Worm (Caenorhabditis elegans) whole organism, L4 larva: Measurements from ENCODE around the gene arrd-24.

Source experiments
- F26F4.8 ChIP-seq: fragments of 200-800 bp; sonication (Bioruptor generic); conservative IDR thresholded peaks from 2 replicates; pipeline ENCODE4 v1.3.6; 2022; ENCODE audit warnings: missing genetic modification characterization, missing compliant biosample characterization
- F37D6.2 ChIP-seq: sonication (generic microtip); optimal IDR thresholded peaks from 2 replicates; lab custom pipeline; 2016; ENCODE audit warnings: mild to moderate bottlenecking, missing genetic modification characterization, missing compliant biosample characterization
- F49E8.2 ChIP-seq: sonication (generic microtip); optimal IDR thresholded peaks from 2 replicates; lab custom pipeline; 2016; ENCODE audit warnings: missing compliant biosample characterization, mild to moderate bottlenecking, missing genetic modification characterization, borderline replicate concordance
- T26A8.4 ChIP-seq: fragments of 200-800 bp; sonication (Bioruptor generic); IDR thresholded peaks from 2 replicates; pipeline ENCODE4 v1.3.6; 2022; ENCODE audit warnings: missing genetic modification characterization, missing compliant biosample characterization
- aha-1 ChIP-seq: fragments of 150-350 bp; peaks from one replicate; lab custom pipeline; 2014; ENCODE audit warnings: missing biosample characterization, missing genetic modification characterization
- ama-1 ChIP-seq: fragments of 150-350 bp; optimal IDR thresholded peaks from 2 replicates; lab custom pipeline; 2014; ENCODE audit warnings: inconsistent platforms, mixed read lengths
- attf-4 ChIP-seq: sonication (generic microtip); optimal IDR thresholded peaks from 3 replicates; lab custom pipeline; 2017; ENCODE audit warnings: missing biosample characterization, missing genetic modification characterization
- ceh-20 ChIP-seq: fragments of 200-800 bp; sonication (Bioruptor generic); IDR thresholded peaks from 2 replicates; pipeline ENCODE4 v1.3.6; 2022; ENCODE audit warnings: missing genetic modification reagents, missing genetic modification characterization, missing compliant biosample characterization
- ceh-32 ChIP-seq: sonication (generic microtip); optimal IDR thresholded peaks from 2 replicates; lab custom pipeline; 2016; ENCODE audit warnings: mild to moderate bottlenecking, missing genetic modification characterization, missing compliant biosample characterization; ENCODE audit not compliant: poor library complexity
- daf-16 ChIP-seq, 3 experiments: sonication (generic microtip); optimal IDR thresholded peaks; 2 replicates each; lab custom pipeline; 2016 to 2017; ENCODE audit warnings: missing genetic modification characterization in 3 of 3, missing genetic modification reagents in 3 of 3, mild to moderate bottlenecking in 2 of 3, missing compliant biosample characterization in 2 of 3, missing biosample characterization in 1 of 3, moderate library complexity in 1 of 3
- daf-8 ChIP-seq: fragments of 200-800 bp; sonication (Bioruptor generic); IDR thresholded peaks from 2 replicates; pipeline ENCODE4 v1.3.6; 2022; ENCODE audit warnings: missing genetic modification characterization, missing compliant biosample characterization
- dmd-6 ChIP-seq: fragments of 200-800 bp; sonication (Bioruptor generic); IDR thresholded peaks from 2 replicates; pipeline ENCODE4 v1.3.6; 2022; ENCODE audit warnings: missing genetic modification reagents, missing genetic modification characterization, missing compliant biosample characterization
- dve-1 ChIP-seq: sonication (generic microtip); optimal IDR thresholded peaks from 2 replicates; lab custom pipeline; 2017; ENCODE audit warnings: antibody characterized with exemption, mild to moderate bottlenecking, missing genetic modification characterization, missing compliant biosample characterization; ENCODE audit not compliant: insufficient read depth
- fos-1 ChIP-seq: fragments of 150-350 bp; optimal IDR thresholded peaks from 2 replicates; lab custom pipeline; 2014; ENCODE audit warnings: missing biosample characterization, missing genetic modification characterization
- hlh-11 ChIP-seq: fragments of 200-800 bp; sonication (Bioruptor generic); optimal IDR thresholded peaks from 2 replicates; lab custom pipeline; 2018; ENCODE audit warnings: mild to moderate bottlenecking, missing genetic modification characterization, missing compliant biosample characterization
- hlh-30 ChIP-seq: sonication (generic microtip); optimal IDR thresholded peaks from 2 replicates; lab custom pipeline; 2017; ENCODE audit warnings: antibody characterized with exemption, mild to moderate bottlenecking, missing genetic modification characterization, missing compliant biosample characterization; ENCODE audit not compliant: insufficient read depth
- lin-1 ChIP-seq: fragments of 200-800 bp; sonication (Bioruptor generic); IDR thresholded peaks from 2 replicates; pipeline ENCODE4 v1.3.6; 2022; ENCODE audit warnings: missing genetic modification reagents, missing genetic modification characterization, missing compliant biosample characterization
- lin-39 ChIP-seq: fragments of 150-350 bp; optimal IDR thresholded peaks from 2 replicates; lab custom pipeline; 2014; ENCODE audit warnings: missing biosample characterization, missing genetic modification reagents, missing genetic modification characterization
- madf-5 ChIP-seq, 2 experiments: fragments of 200-800 bp; sonication (Bioruptor generic); IDR thresholded peaks; 2 replicates each; pipeline ENCODE4 v1.3.6; 2022; ENCODE audit warnings: missing compliant biosample characterization in 2 of 2, missing genetic modification characterization in 2 of 2
- madf-9 ChIP-seq: fragments of 200-800 bp; sonication (Bioruptor generic); conservative IDR thresholded peaks from 2 replicates; pipeline ENCODE4 v1.3.6; 2022; ENCODE audit warnings: missing genetic modification reagents, missing genetic modification characterization, missing compliant biosample characterization
- mep-1 ChIP-seq: fragments of 150-350 bp; sonication (generic microtip); optimal IDR thresholded peaks from 3 replicates; lab custom pipeline; 2014; ENCODE audit warnings: missing biosample characterization, missing genetic modification characterization
- mes-2 ChIP-seq: sonication (generic microtip); optimal IDR thresholded peaks from 2 replicates; lab custom pipeline; 2016; ENCODE audit warnings: missing genotype, mild to moderate bottlenecking, missing genetic modification characterization, missing compliant biosample characterization; ENCODE audit not compliant: poor library complexity, severe bottlenecking
- mxl-2 ChIP-seq: fragments of 200-800 bp; sonication (Bioruptor generic); conservative IDR thresholded peaks from 2 replicates; pipeline ENCODE4 v1.3.6; 2022; ENCODE audit warnings: missing genetic modification reagents, missing genetic modification characterization, missing compliant biosample characterization
- mxl-3 ChIP-seq: fragments of 200-800 bp; sonication (Bioruptor generic); optimal IDR thresholded peaks from 2 replicates; lab custom pipeline; 2018; ENCODE audit warnings: mild to moderate bottlenecking, missing genetic modification characterization, missing compliant biosample characterization
- nhr-11 ChIP-seq: fragments of 150-350 bp; optimal IDR thresholded peaks from 2 replicates; lab custom pipeline; 2014; ENCODE audit warnings: missing biosample characterization, missing genetic modification characterization
- nhr-25 ChIP-seq: sonication (generic microtip); optimal IDR thresholded peaks from 2 replicates; lab custom pipeline; 2017; ENCODE audit warnings: missing genetic modification characterization, mild to moderate bottlenecking, missing compliant biosample characterization, antibody characterized with exemption, moderate library complexity, borderline replicate concordance; ENCODE audit not compliant: insufficient read depth
- nhr-28 ChIP-seq: fragments of 150-350 bp; optimal IDR thresholded peaks from 2 replicates; lab custom pipeline; 2014; ENCODE audit warnings: missing biosample characterization, missing genetic modification characterization
- nhr-41 ChIP-seq: fragments of 200-800 bp; sonication (Bioruptor generic); IDR thresholded peaks from 2 replicates; pipeline ENCODE4 v1.3.6; 2022; ENCODE audit warnings: missing genetic modification reagents, missing genetic modification characterization, missing compliant biosample characterization
- pqm-1 ChIP-seq: sonication (generic microtip); optimal IDR thresholded peaks from 2 replicates; lab custom pipeline; 2017; ENCODE audit warnings: missing biosample characterization, missing genetic modification characterization
- snpc-4 ChIP-seq: fragments of 150-350 bp; optimal IDR thresholded peaks from 2 replicates; lab custom pipeline; 2014; ENCODE audit warnings: missing biosample characterization, missing genetic modification characterization
- tra-1 ChIP-seq: fragments of 200-800 bp; sonication (Bioruptor generic); IDR thresholded peaks from 2 replicates; pipeline ENCODE4 v1.3.6; 2022; ENCODE audit warnings: missing genetic modification reagents, missing genetic modification characterization, missing compliant biosample characterization
- unc-130 ChIP-seq: sonication (generic microtip); optimal IDR thresholded peaks from 2 replicates; lab custom pipeline; 2016; ENCODE audit warnings: missing genetic modification reagents, missing genetic modification characterization, missing compliant biosample characterization
- unc-62 ChIP-seq, 3 experiments: fragments of 150-350 bp in 1 of 3; sonication (generic microtip); optimal IDR thresholded peaks in 2 of 3; peaks in 1 of 3; 1 replicate in 1 of 3; 2 replicates in 2 of 3; lab custom pipeline; 2014 to 2017; ENCODE audit warnings: missing biosample characterization in 3 of 3, missing genetic modification characterization in 3 of 3, missing genetic modification reagents in 3 of 3, missing genotype in 1 of 3
- zip-11 ChIP-seq: fragments of 200-800 bp; sonication (Bioruptor generic); IDR thresholded peaks from 2 replicates; pipeline ENCODE4 v1.3.6; 2022; ENCODE audit warnings: missing genetic modification characterization, missing compliant biosample characterization

Gene arrd-24

DNA sequence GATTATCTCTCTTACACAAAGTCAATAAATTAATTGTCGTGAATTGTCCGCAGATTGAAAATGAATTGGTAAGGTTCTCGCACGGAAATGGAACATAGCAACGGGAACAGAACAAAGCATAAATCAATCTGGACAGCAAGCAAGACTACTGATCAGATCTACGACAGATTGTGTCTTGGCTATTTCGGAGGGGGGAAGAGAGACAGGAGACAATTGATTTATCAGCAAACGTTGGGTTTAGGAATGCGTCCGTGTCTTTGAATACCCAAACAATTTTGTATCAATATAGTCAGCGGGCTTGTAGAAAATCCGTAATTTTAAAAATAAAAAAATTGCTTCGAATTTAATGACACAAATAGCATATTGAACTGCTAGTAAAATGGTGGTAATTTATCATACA, 39.0 kb downstream of the arrd-24 start:
- TF ChIP-seq nhr-11 (tag; lab: Kevin White, UChicago) (no peak), nhr-28 (tag; lab: Kevin White, UChicago) (peak; percentile 43), hlh-11 (tag; lab: Kevin White, UChicago) (peak; percentile 17), ceh-20 (GFP tag; lab: Robert Waterston, UW) (0 out of 2 replicates have a peak, but pooled peaks have one; percentile 34), mep-1 (tag; lab: Kevin White, UChicago) (peak; percentile 16), daf-8 (GFP tag; lab: Robert Waterston, UW) (no peak), pqm-1 (no peak), tra-1 (0 out of 2 replicates have a peak, but pooled peaks have one; percentile 4), snpc-4 (no peak), T26A8.4 (0 out of 2 replicates have a peak, but pooled peaks have one; percentile 19), mes-2 (tag; lab: Kevin White, UChicago) (peak; percentile 24), madf-5 (GFP tag; IDR thresholded peaks at IDR 0.05; lab: Robert Waterston, UW) (0 out of 4 replicates have a peak, but pooled peaks of 1 of the 2 experiments have one; percentile 33), unc-62 (GFP tag; optimal IDR thresholded peaks at IDR 0.05 in 1 of 2; lab: Kevin White, UChicago) (peak in 1 of 2 experiments; percentile 95), unc-62 (tag; optimal IDR thresholded peaks at IDR 0.05; lab: Kevin White, UChicago) (no peak), ama-1 (lab: Kevin White, UChicago) (peak; percentile 34)

DNA sequence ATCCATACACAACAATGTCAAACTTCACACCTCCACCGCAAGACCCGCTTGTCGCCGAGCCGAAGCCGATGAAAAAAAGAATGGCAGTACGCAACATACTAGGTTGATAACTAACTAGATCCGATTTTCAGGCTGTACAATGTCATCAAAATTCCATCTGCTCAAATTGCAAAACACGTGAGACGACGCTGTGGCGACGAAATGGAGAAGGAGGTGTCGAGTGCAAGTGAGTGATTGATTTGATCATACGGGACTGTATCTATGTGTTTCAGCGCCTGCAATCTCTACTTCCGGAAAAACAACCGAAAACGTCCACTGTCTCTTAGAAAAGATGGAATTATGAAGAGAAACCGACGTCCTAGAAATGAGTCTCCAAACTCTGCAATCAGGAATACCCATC, 40.0 kb downstream of the arrd-24 start:
- TF ChIP-seq aha-1 (peak; percentile 88), lin-39 (no peak), T26A8.4 (0 out of 2 replicates have a peak, but pooled peaks have one; percentile 25), F49E8.2 (no peak), ceh-32 (no peak), F37D6.2 (no peak), ceh-20 (GFP tag; lab: Robert Waterston, UW) (no peak), fos-1 (tag; lab: Kevin White, UChicago) (no peak), madf-5 (GFP tag; IDR thresholded peaks at IDR 0.05; lab: Robert Waterston, UW) (no peak)

DNA sequence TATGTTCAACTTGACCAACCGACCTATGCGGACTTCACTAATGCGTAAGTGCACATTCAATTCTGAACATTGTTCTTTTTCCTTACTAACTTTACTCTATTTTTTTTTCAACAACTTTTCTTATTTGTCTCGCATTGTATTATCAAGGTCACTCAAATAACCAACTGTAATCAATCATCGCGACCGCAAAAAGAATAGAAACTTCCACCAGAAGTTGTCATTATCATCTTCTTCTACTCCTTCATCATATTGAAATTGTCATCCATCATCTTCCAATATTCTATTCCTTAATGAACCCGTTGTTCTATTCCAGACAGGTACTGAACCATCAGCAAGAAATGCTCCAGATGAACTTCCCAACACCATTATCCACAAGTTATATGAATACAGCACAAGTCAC, 40.9 kb downstream of the arrd-24 start:
- no peak for TF ChIP-seq fos-1 (tag; lab: Kevin White, UChicago)
- peak in 1 of 2 experiments; percentile 99 for TF ChIP-seq unc-62 (GFP tag; optimal IDR thresholded peaks at IDR 0.05 in 1 of 2; lab: Kevin White, UChicago)
- TF ChIP-seq unc-62 (tag; optimal IDR thresholded peaks at IDR 0.05; lab: Kevin White, UChicago): no peak
- TF ChIP-seq nhr-28 (tag; lab: Kevin White, UChicago): peak; percentile 19
- TF ChIP-seq mxl-2 (GFP tag; lab: Robert Waterston, UW): no peak
- TF ChIP-seq unc-130 (GFP tag; lab: Kevin White, UChicago): no peak
- TF ChIP-seq lin-39: no peak
- TF ChIP-seq attf-4 (tag; lab: Kevin White, UChicago): no peak
- TF ChIP-seq nhr-41 (GFP tag; lab: Robert Waterston, UW): no peak
- TF ChIP-seq dve-1: no peak
- TF ChIP-seq mxl-3: no peak
- TF ChIP-seq mep-1 (tag; lab: Kevin White, UChicago): no peak

DNA sequence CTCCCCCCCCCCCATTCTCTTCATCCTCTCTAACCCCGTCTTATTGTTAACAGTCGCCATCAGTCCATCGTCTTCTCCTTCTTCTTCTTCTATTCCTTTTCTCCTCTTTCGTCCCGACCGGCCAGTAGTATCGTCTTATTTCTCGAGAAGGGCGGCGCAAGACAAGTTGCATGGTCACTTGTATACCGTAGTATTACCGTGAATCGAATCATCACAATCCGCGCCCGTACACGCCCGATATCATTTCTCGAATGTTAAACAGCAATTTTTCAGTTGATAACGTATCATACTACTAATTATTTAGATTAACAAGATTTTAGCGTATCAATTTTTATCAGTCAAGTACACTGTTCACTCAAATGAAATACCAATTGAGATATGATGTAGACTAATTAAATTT, 42.4 kb downstream of the arrd-24 start:
- peak; percentile 4 for TF ChIP-seq hlh-30 (tag; lab: Kevin White, UChicago)
- TF ChIP-seq madf-9 (GFP tag; lab: Robert Waterston, UW): no peak
- no peak for TF ChIP-seq F26F4.8 (GFP tag; lab: Robert Waterston, UW)
- TF ChIP-seq mxl-3: peak; percentile 8

DNA sequence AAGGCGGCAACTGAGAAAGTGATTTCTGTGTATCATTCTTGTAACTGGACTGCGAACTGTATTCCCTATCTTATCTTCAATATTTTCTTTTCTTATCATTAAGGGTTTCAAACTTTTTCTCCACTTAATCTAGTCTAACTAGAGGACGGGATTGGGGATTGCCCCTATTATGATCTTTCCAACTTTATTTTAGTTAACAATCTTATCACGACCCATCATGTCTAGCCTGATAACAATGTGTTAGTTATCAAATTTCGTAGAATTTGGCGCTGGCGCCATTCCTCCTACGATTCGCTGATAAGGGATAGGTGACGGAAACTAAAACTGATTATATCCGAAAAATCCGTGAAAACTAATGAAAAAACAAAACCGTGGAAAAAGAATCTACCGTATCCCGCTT, 43.0 kb downstream of the arrd-24 start:
- TF ChIP-seq mxl-3: no peak
- TF ChIP-seq lin-1 (GFP tag; lab: Robert Waterston, UW): no peak
- peak; percentile 44 for TF ChIP-seq dve-1
- TF ChIP-seq F26F4.8 (GFP tag; lab: Robert Waterston, UW): no peak
- peak in 1 of 2 experiments; percentile 84 for TF ChIP-seq unc-62 (GFP tag; optimal IDR thresholded peaks at IDR 0.05 in 1 of 2; lab: Kevin White, UChicago)
- no peak for TF ChIP-seq unc-62 (tag; optimal IDR thresholded peaks at IDR 0.05; lab: Kevin White, UChicago)
- TF ChIP-seq nhr-25 (tag; lab: Kevin White, UChicago): no peak
- no peak for TF ChIP-seq zip-11 (GFP tag; lab: Robert Waterston, UW)
- peak; percentile 32 for TF ChIP-seq nhr-28 (tag; lab: Kevin White, UChicago)
- TF ChIP-seq daf-16 (GFP tag; optimal IDR thresholded peaks at IDR 0.05; lab: Kevin White, UChicago): no peak
- TF ChIP-seq daf-16 (tag; optimal IDR thresholded peaks at IDR 0.05; lab: Kevin White, UChicago): peak; percentile 39
- TF ChIP-seq dmd-6 (GFP tag; lab: Robert Waterston, UW): peak; percentile 67
- peak; percentile 88 for TF ChIP-seq pqm-1
- TF ChIP-seq hlh-11 (tag; lab: Kevin White, UChicago): peak; percentile 55
